Fruit fly (Drosophila melanogaster) whole organism, embryonic: ENCODE measurements around the gene Shawn.

Source experiments
- Asciz ChIP-seq: fragments of 200-800 bp; sonication (Bioruptor generic); optimal IDR thresholded peaks from 2 replicates; lab custom pipeline; 2017; ENCODE audit warnings: missing biosample characterization, mild to moderate bottlenecking, missing genetic modification characterization, missing genetic modification reagents
- Awh ChIP-seq: fragments of 200-800 bp; sonication (Bioruptor generic); IDR thresholded peaks from 2 replicates; pipeline ENCODE4, ENCODE4 v1.3.6; 2022; ENCODE audit warnings: missing biosample characterization, missing genetic modification characterization
- CG10321 ChIP-seq: fragments of 200-800 bp; sonication (Bioruptor generic); IDR thresholded peaks from 2 replicates; pipeline ENCODE4 v1.3.6; 2022; ENCODE audit warnings: missing biosample characterization, missing genetic modification characterization
- CG10959 ChIP-seq: fragments of 200-800 bp; sonication (Bioruptor generic); IDR thresholded peaks from 2 replicates; pipeline ENCODE4 v1.3.6; 2022; ENCODE audit warnings: missing biosample characterization, missing genetic modification characterization
- CG14441 ChIP-seq: fragments of 200-800 bp; sonication (Bioruptor generic); IDR thresholded peaks from 2 replicates; pipeline ENCODE4 v1.3.6; 2022; ENCODE audit warnings: missing biosample characterization, missing genetic modification characterization
- CG16779 ChIP-seq: fragments of 200-800 bp; sonication (Bioruptor generic); IDR thresholded peaks from 2 replicates; pipeline ENCODE4 v1.3.6; 2022; ENCODE audit warnings: missing biosample characterization, missing genetic modification characterization
- CG17328 ChIP-seq: fragments of 200-800 bp; sonication (Bioruptor generic); IDR thresholded peaks from 2 replicates; pipeline ENCODE4 v1.3.6; 2022; ENCODE audit warnings: missing biosample characterization, missing genetic modification characterization
- CG17802 ChIP-seq: fragments of 200-800 bp; sonication (Bioruptor generic); optimal IDR thresholded peaks from 2 replicates; lab custom pipeline; 2018; ENCODE audit warnings: missing biosample characterization, mild to moderate bottlenecking, missing genetic modification characterization, moderate library complexity
- CG1832 ChIP-seq: fragments of 200-800 bp; sonication (Bioruptor generic); optimal IDR thresholded peaks from 2 replicates; lab custom pipeline; 2017; ENCODE audit warnings: missing biosample characterization, mild to moderate bottlenecking, missing genetic modification characterization, inconsistent platforms
- CG18599 ChIP-seq: fragments of 200-800 bp; sonication (Bioruptor generic); optimal IDR thresholded peaks from 3 replicates; lab custom pipeline; 2017; ENCODE audit warnings: missing biosample characterization, missing genetic modification characterization, mild to moderate bottlenecking, moderate library complexity, missing genetic modification reagents
- CG2129 ChIP-seq: fragments of 200-800 bp; sonication (Bioruptor generic); IDR thresholded peaks from 2 replicates; pipeline ENCODE4 v1.3.6; 2022; ENCODE audit warnings: missing biosample characterization, missing genetic modification characterization; ENCODE audit not compliant: partially characterized antibody
- CG2202 ChIP-seq: fragments of 200-800 bp; sonication (Bioruptor generic); optimal IDR thresholded peaks from 2 replicates; lab custom pipeline; 2018; ENCODE audit warnings: missing biosample characterization, mild to moderate bottlenecking, missing genetic modification characterization
- CG30403 ChIP-seq: fragments of 200-800 bp; sonication (Bioruptor generic); optimal IDR thresholded peaks from 3 replicates; lab custom pipeline; 2016; ENCODE audit warnings: missing biosample characterization, missing genetic modification characterization
- CG32767 ChIP-seq: fragments of 200-800 bp; sonication (Bioruptor generic); IDR thresholded peaks from 2 replicates; pipeline ENCODE4 v1.3.6; 2022; ENCODE audit warnings: missing biosample characterization, missing genetic modification characterization
- CG3407 ChIP-seq: fragments of 200-800 bp; sonication (Bioruptor generic); optimal IDR thresholded peaks from 2 replicates; lab custom pipeline; 2018; ENCODE audit warnings: missing biosample characterization, mild to moderate bottlenecking, missing genetic modification characterization
- CG4854 ChIP-seq: fragments of 200-800 bp; sonication (Bioruptor generic); optimal IDR thresholded peaks from 2 replicates; lab custom pipeline; 2016; ENCODE audit warnings: missing biosample characterization, missing genetic modification characterization, inconsistent platforms
- CG9215 ChIP-seq: fragments of 200-800 bp; sonication (Bioruptor generic); IDR thresholded peaks from 2 replicates; pipeline ENCODE4 v1.3.6; 2022; ENCODE audit warnings: missing biosample characterization, missing genetic modification characterization
- CoRest ChIP-seq: fragments of 200-800 bp; sonication (Bioruptor generic); optimal IDR thresholded peaks from 3 replicates; lab custom pipeline; 2018; ENCODE audit warnings: missing biosample characterization, mild to moderate bottlenecking, missing genetic modification characterization, moderate library complexity
- D19A ChIP-seq: fragments of 200-800 bp; optimal IDR thresholded peaks from 3 replicates; lab custom pipeline; 2019; ENCODE audit warnings: missing biosample characterization, mild to moderate bottlenecking, missing genetic modification characterization, moderate library complexity
- D19B ChIP-seq: fragments of 200-800 bp; sonication (Bioruptor generic); optimal IDR thresholded peaks from 2 replicates; lab custom pipeline; 2017; ENCODE audit warnings: missing biosample characterization, mild to moderate bottlenecking, missing genetic modification characterization
- HLH3B ChIP-seq: fragments of 200-800 bp; sonication (Bioruptor generic); IDR thresholded peaks from 2 replicates; pipeline ENCODE4 v1.3.6; 2022; ENCODE audit warnings: missing biosample characterization, missing genetic modification characterization
- HLH4C ChIP-seq: fragments of 200-800 bp; sonication (Bioruptor generic); IDR thresholded peaks from 3 replicates; pipeline ENCODE4 v1.3.6; 2022; ENCODE audit warnings: missing biosample characterization, missing genetic modification characterization; ENCODE audit not compliant: partially characterized antibody
- HLHmδ ChIP-seq: fragments of 200-800 bp; sonication (Bioruptor generic); optimal IDR thresholded peaks from 2 replicates; lab custom pipeline; 2018; ENCODE audit warnings: missing biosample characterization, mild to moderate bottlenecking, missing genetic modification characterization, moderate library complexity
- Hr51 ChIP-seq, 2 experiments: fragments of 200-800 bp; sonication (Bioruptor generic); optimal IDR thresholded peaks; 2 replicates in 1 of 2; 3 replicates in 1 of 2; lab custom pipeline; 2016 to 2018; ENCODE audit warnings: missing biosample characterization in 2 of 2, missing genetic modification characterization in 2 of 2, mild to moderate bottlenecking in 1 of 2, moderate library complexity in 1 of 2
- Kr ChIP-seq: fragments of 200-800 bp; sonication (Bioruptor generic); optimal IDR thresholded peaks from 2 replicates; lab custom pipeline; 2017; ENCODE audit warnings: missing biosample characterization, mild to moderate bottlenecking, missing genetic modification characterization
- MBD-R2 ChIP-seq: fragments of 200-800 bp; sonication (Bioruptor generic); IDR thresholded peaks from 2 replicates; pipeline ENCODE4 v1.3.6; 2022; ENCODE audit warnings: missing biosample characterization, missing genetic modification characterization
- Max ChIP-seq: fragments of 200-800 bp; sonication (Bioruptor generic); optimal IDR thresholded peaks from 2 replicates; lab custom pipeline; 2016; ENCODE audit warnings: missing biosample characterization, mild to moderate bottlenecking, missing genetic modification characterization
- Nf-YC ChIP-seq: fragments of 200-800 bp; optimal IDR thresholded peaks from 3 replicates; lab custom pipeline; 2019; ENCODE audit warnings: missing biosample characterization, mild to moderate bottlenecking, missing genetic modification characterization, moderate library complexity
- Oaz ChIP-seq: fragments of 200-800 bp; sonication (Bioruptor generic); IDR thresholded peaks from 2 replicates; pipeline ENCODE4 v1.3.6; 2022; ENCODE audit warnings: missing biosample characterization, missing genetic modification characterization
- Rx ChIP-seq: fragments of 200-800 bp; sonication (Bioruptor generic); IDR thresholded peaks from 2 replicates; pipeline ENCODE4 v1.3.6; 2022; ENCODE audit warnings: missing biosample characterization, missing genetic modification characterization
- Xrp1 ChIP-seq: fragments of 200-800 bp; sonication (Bioruptor generic); IDR thresholded peaks from 2 replicates; pipeline ENCODE4 v1.3.6; 2022; ENCODE audit warnings: missing biosample characterization, missing genetic modification characterization
- ash1 ChIP-seq: fragments of 200-800 bp; sonication (Bioruptor generic); optimal IDR thresholded peaks from 2 replicates; lab custom pipeline; 2018; ENCODE audit warnings: missing biosample characterization, mild to moderate bottlenecking, missing genetic modification characterization
- cad ChIP-seq: fragments of >200 bp; optimal IDR thresholded peaks from 2 replicates; lab custom pipeline; 2017; ENCODE audit warnings: missing biosample characterization, missing genetic modification characterization
- caup ChIP-seq: fragments of 200-800 bp; sonication (Bioruptor generic); optimal IDR thresholded peaks from 3 replicates; lab custom pipeline; 2017; ENCODE audit warnings: missing biosample characterization, mild to moderate bottlenecking, missing genetic modification characterization, moderate library complexity; ENCODE audit not compliant: severe bottlenecking
- cg ChIP-seq: fragments of 200-800 bp; sonication (Bioruptor generic); optimal IDR thresholded peaks from 3 replicates; lab custom pipeline; 2019; ENCODE audit warnings: missing biosample characterization, mild to moderate bottlenecking, missing genetic modification characterization, moderate library complexity
- danr ChIP-seq: fragments of 200-800 bp; sonication (Bioruptor generic); IDR thresholded peaks from 2 replicates; pipeline ENCODE4 v1.3.6; 2022; ENCODE audit warnings: missing biosample characterization, missing genetic modification characterization
- dmrt11E ChIP-seq: fragments of 200-800 bp; sonication (Bioruptor generic); optimal IDR thresholded peaks from 3 replicates; lab custom pipeline; 2018; ENCODE audit warnings: missing biosample characterization, mild to moderate bottlenecking, missing genetic modification characterization, moderate library complexity
- dmrt99B ChIP-seq: fragments of 200-800 bp; sonication (Bioruptor generic); optimal IDR thresholded peaks from 2 replicates; lab custom pipeline; 2018; ENCODE audit warnings: missing biosample characterization, mild to moderate bottlenecking, missing genetic modification characterization, moderate library complexity
- fd64A ChIP-seq: fragments of 200-800 bp; sonication (Bioruptor generic); optimal IDR thresholded peaks from 3 replicates; lab custom pipeline; 2018; ENCODE audit warnings: missing biosample characterization, mild to moderate bottlenecking, missing genetic modification characterization
- knrl ChIP-seq: fragments of 200-800 bp; sonication (Bioruptor generic); IDR thresholded peaks from 3 replicates; pipeline ENCODE4 v1.3.6; 2022; ENCODE audit warnings: missing biosample characterization, missing genetic modification characterization; ENCODE audit not compliant: partially characterized antibody
- oc ChIP-seq: fragments of 200-800 bp; sonication (Bioruptor generic); optimal IDR thresholded peaks from 2 replicates; lab custom pipeline; 2018; ENCODE audit warnings: missing biosample characterization, mild to moderate bottlenecking, missing genetic modification characterization, moderate library complexity
- peb ChIP-seq: fragments of 200-800 bp; sonication (Bioruptor generic); IDR thresholded peaks from 2 replicates; pipeline ENCODE4 v1.3.6; 2022; ENCODE audit warnings: missing biosample characterization, missing genetic modification characterization
- run ChIP-seq: fragments of 200-800 bp; sonication (Bioruptor generic); optimal IDR thresholded peaks from 3 replicates; lab custom pipeline; 2018; ENCODE audit warnings: missing biosample characterization, mild to moderate bottlenecking, missing genetic modification characterization
- sqz ChIP-seq: fragments of 200-800 bp; sonication (Bioruptor generic); optimal IDR thresholded peaks from 3 replicates; lab custom pipeline; 2018; ENCODE audit warnings: missing biosample characterization, mild to moderate bottlenecking, missing genetic modification characterization
- tap ChIP-seq: fragments of 200-800 bp; optimal IDR thresholded peaks from 3 replicates; lab custom pipeline; 2019; ENCODE audit warnings: missing biosample characterization, mild to moderate bottlenecking, missing genetic modification characterization, moderate library complexity
- tin ChIP-seq: fragments of 200-800 bp; sonication (Bioruptor generic); optimal IDR thresholded peaks from 3 replicates; lab custom pipeline; 2016; ENCODE audit warnings: missing biosample characterization, missing genetic modification characterization
- tna ChIP-seq: fragments of 200-800 bp; sonication (Bioruptor generic); IDR thresholded peaks from 2 replicates; pipeline ENCODE4 v1.3.6; 2022; ENCODE audit warnings: missing biosample characterization, missing genetic modification characterization; ENCODE audit not compliant: partially characterized antibody
- ttk ChIP-seq: fragments of 200-800 bp; sonication (Bioruptor generic); IDR thresholded peaks from 2 replicates; pipeline ENCODE4 v2.1.2; 2022; ENCODE audit warnings: missing biosample characterization, missing genetic modification characterization
- unpg ChIP-seq: fragments of 200-800 bp; sonication (Bioruptor generic); optimal IDR thresholded peaks from 3 replicates; lab custom pipeline; 2018; ENCODE audit warnings: missing biosample characterization, mild to moderate bottlenecking, missing genetic modification characterization, moderate library complexity
- zf30C ChIP-seq: fragments of 200-800 bp; sonication (Bioruptor generic); optimal IDR thresholded peaks from 3 replicates; lab custom pipeline; 2018; ENCODE audit warnings: missing biosample characterization, mild to moderate bottlenecking, missing genetic modification characterization

Gene Shawn

DNA sequence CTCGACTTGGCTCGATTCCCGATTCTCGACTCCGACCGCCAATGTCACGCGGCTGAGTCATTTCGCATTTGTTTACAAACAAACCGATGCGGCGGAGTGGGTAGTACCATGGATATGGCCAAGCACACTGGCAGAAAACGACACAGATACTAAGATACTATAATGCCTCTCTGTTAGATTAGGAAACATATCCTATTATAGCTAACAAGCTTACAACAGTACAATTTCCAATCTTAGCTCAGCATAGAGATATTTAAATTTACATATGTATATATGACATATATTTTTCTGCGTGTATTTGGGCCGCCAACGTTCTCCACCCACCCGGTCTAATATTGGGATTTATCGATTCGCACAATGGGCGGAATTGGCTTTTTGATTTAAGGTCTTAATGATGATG is 7.4 kb upstream of the Shawn start (continued):
- TF ChIP-seq danr (peak; percentile 53), caup (GFP tag; lab: Kevin White, UChicago) (peak; percentile 85), CG16779 (GFP tag; lab: Robert Waterston, UW) (0 out of 2 replicates have a peak, but pooled peaks have one; percentile 27), Kr (no peak), sqz (GFP tag; lab: Kevin White, UChicago) (peak; percentile 5), MBD-R2 (peak; percentile 75), CG9215 (GFP tag; lab: Robert Waterston, UW) (peak; percentile 73), unpg (peak; percentile 75), Rx (GFP tag; lab: Robert Waterston, UW) (peak; percentile 71), Awh (GFP tag; lab: Robert Waterston, UW) (0 out of 2 replicates have a peak, but pooled peaks have one; percentile 55), CG17328 (GFP tag; lab: Robert Waterston, UW) (peak; percentile 74), CG18599 (GFP tag; lab: Kevin White, UChicago) (peak; percentile 81), zf30C (GFP tag; lab: Kevin White, UChicago) (peak; percentile 27), run (tag; lab: Kevin White, UChicago) (peak; percentile 34), tin (GFP tag; lab: Kevin White, UChicago) (peak; percentile 73), tap (peak; percentile 72), CG3407 (peak; percentile 12), ash1 (GFP tag; lab: Kevin White, UChicago) (no peak), CG4854 (GFP tag; lab: Kevin White, UChicago) (peak; percentile 45), HLH4C (GFP tag; lab: Robert Waterston, UW) (0 out of 3 replicates have a peak, but pooled peaks have one; percentile 20), CoRest (tag; lab: Kevin White, UChicago) (peak; percentile 70), knrl (GFP tag; lab: Robert Waterston, UW) (no peak), CG1832 (GFP tag; lab: Kevin White, UChicago) (no peak), Hr51 (GFP tag; optimal IDR thresholded peaks at IDR 0.05; lab: Kevin White, UChicago) (peak; percentile 43 to 77), Nf-YC (peak; percentile 64), fd64A (GFP tag; lab: Kevin White, UChicago) (no peak), Asciz (GFP tag; lab: Kevin White, UChicago) (peak; percentile 52), ttk (GFP tag; lab: Robert Waterston, UW) (0 out of 2 replicates have a peak, but pooled peaks have one; percentile 56), Oaz (GFP tag; lab: Robert Waterston, UW) (peak; percentile 76), CG17802 (peak; percentile 5), tna (no peak), cg (GFP tag; lab: Kevin White, UChicago) (no peak), D19B (peak; percentile 43), Xrp1 (peak; percentile 71), CG30403 (GFP tag; lab: Kevin White, UChicago) (peak; percentile 74), HLH3B (peak; percentile 74), peb (GFP tag; lab: Robert Waterston, UW) (peak; percentile 40; the same call in 1 of the 2 replicates), oc (no peak), CG10959 (peak; percentile 73), CG2202 (tag; lab: Kevin White, UChicago) (peak; percentile 29), D19A (tag; lab: Kevin White, UChicago) (peak; percentile 42), CG10321 (GFP tag; lab: Robert Waterston, UW) (no peak), Max (GFP tag; lab: Kevin White, UChicago) (peak; percentile 52), CG14441 (GFP tag; lab: Robert Waterston, UW) (peak; percentile 85), CG32767 (peak; percentile 68), HLHmδ (GFP tag; lab: Kevin White, UChicago) (no peak), dmrt99B (tag; lab: Kevin White, UChicago) (peak; percentile 85), dmrt11E (tag; lab: Kevin White, UChicago) (peak; percentile 9), CG2129 (GFP tag; lab: Robert Waterston, UW) (no peak), cad (no peak)
